Worm (Caenorhabditis elegans) whole organism, L4/young adult: ENCODE measurements around the gene hsp-12.6.
A peak's percentile ranks its signal among the peaks of the same experiment; 100 is the strongest.

Experiments used
- W03F9.2 ChIP-seq: fragments of 150-350 bp; optimal IDR thresholded peaks from 2 replicates; lab custom pipeline; 2014; ENCODE audit warnings: missing biosample characterization, missing genetic modification characterization
- dao-5 ChIP-seq: sonication (generic microtip); optimal IDR thresholded peaks from 2 replicates; lab custom pipeline; 2016; ENCODE audit warnings: missing genotype, missing genetic modification characterization, moderate library complexity, missing compliant biosample characterization
- him-1 ChIP-seq: sonication (generic microtip); optimal IDR thresholded peaks from 2 replicates; lab custom pipeline; 2016; ENCODE audit warnings: missing genotype, missing genetic modification reagents, missing genetic modification characterization, missing compliant biosample characterization

hsp-12.6 gene

DNA sequence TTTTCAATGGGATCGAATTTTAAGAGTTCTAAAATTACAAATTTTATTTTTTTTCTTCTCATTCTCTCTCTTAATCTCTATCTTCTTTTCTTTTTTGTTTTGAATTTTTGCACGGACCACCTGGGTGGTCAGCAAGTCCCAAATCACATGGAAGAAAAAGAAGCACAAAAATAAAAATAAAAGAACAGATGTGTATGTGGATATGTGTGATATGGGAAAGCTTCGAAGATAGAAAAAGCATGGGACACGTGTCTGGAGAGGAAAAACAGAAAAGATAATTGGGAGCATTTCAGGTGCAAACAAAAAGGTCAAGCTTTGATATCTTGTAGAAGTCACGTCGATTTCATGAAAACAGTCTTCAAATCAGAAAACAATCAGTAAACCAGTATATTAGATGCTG is at the start of gene hsp-12.6:
TSS of gene hsp-12.6 (minus strand) at position 20 of the 400 bp plus-strand sequence.
- no peak for TF ChIP-seq W03F9.2 (tag; lab: Kevin White, UChicago)
- no peak for TF ChIP-seq him-1 (tag; lab: Kevin White, UChicago)

ce11 chrIV:9496306-9496705 is 49.3 kb upstream of the hsp-12.6 start, which contains the start of gene sru-3:
sru-3 (plus strand) TSS chrIV:9496606.
- TF ChIP-seq dao-5: no peak
- TF ChIP-seq him-1 (tag; lab: Kevin White, UChicago): no peak
- no peak for TF ChIP-seq W03F9.2 (tag; lab: Kevin White, UChicago)

DNA sequence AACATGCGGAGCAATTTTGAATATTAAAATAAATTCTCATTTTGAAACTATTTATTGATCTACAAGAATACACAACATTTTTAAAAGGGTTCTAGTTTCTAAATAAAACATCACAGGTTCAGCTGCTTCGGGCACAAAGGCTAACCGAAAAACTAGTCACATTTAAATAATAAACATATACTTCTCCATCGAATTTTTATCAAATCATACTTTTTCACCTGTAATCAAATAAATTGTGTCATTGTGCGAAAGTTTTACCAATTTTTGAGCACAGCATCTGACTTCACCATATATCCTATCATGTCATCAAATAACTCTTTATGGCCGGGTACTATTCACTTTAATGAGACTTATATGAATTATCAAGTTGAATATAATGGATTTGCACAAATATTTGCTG is 43.3 kb upstream of the hsp-12.6 start, which contains the start of gene sru-6:
TSS of gene sru-6 (plus strand) at position 301 of the 400 bp plus-strand sequence.
- TF ChIP-seq dao-5 (no peak), him-1 (tag; lab: Kevin White, UChicago) (no peak), W03F9.2 (tag; lab: Kevin White, UChicago) (no peak)

ce11 chrIV:9488315-9488714 is 41.3 kb upstream of the hsp-12.6 start, which contains the start of gene sru-1:
sru-1 (plus strand) TSS chrIV:9488615.
- TF ChIP-seq W03F9.2 (tag; lab: Kevin White, UChicago): no peak
- no peak for TF ChIP-seq dao-5
- TF ChIP-seq him-1 (tag; lab: Kevin White, UChicago): no peak

ce11 chrIV:9486779-9487178 is 39.8 kb upstream of the hsp-12.6 start:
- TF ChIP-seq dao-5 (no peak), W03F9.2 (tag; lab: Kevin White, UChicago) (no peak), him-1 (tag; lab: Kevin White, UChicago) (no peak)

DNA sequence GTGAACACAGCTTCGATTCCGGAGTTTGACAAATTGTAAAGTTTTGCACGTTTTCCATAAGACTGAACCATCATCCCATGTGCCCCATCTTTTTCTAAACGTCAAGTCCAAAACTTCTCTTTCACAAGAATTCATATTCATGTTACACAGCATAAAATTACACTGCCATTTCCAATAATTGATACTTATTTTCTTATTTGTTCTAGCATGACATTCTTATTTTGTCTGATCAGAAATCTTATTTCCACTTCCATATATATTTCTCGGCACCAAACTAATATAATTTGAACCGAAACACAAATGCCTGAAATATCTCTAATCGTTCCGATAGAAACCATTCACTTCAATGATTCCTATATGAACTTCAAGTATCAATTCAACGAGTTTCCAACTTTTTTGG is 38.9 kb upstream of the hsp-12.6 start, which contains the start of gene sru-2:
TSS of gene sru-2 (plus strand) at position 301 of the 400 bp plus-strand sequence.
- TF ChIP-seq W03F9.2 (tag; lab: Kevin White, UChicago): no peak
- no peak for TF ChIP-seq him-1 (tag; lab: Kevin White, UChicago)
- no peak for TF ChIP-seq dao-5

DNA sequence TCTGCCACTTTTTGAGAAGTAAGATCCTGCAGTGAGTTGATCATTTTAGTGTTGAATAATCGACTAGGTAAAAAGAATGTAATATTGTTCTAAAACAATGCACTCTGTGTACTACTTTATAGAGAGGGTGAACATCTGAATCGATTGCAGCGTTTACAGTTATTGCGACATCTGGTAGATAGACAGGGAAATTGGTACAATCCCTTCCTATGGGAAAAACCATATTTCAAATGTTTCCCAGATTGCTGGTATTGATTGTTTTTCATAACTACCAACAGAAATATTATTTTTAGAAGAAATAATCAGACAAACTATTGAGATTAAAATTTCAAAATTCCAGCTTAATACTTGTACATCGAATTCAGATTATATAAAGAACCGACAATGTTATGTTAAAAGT is 38.0 kb upstream of the hsp-12.6 start, which contains the start of gene gadr-2:
TSS of gene gadr-2 (minus strand) at position 101 of the 400 bp plus-strand sequence.
- TF ChIP-seq him-1 (tag; lab: Kevin White, UChicago) (no peak), dao-5 (no peak), W03F9.2 (tag; lab: Kevin White, UChicago) (no peak)

DNA sequence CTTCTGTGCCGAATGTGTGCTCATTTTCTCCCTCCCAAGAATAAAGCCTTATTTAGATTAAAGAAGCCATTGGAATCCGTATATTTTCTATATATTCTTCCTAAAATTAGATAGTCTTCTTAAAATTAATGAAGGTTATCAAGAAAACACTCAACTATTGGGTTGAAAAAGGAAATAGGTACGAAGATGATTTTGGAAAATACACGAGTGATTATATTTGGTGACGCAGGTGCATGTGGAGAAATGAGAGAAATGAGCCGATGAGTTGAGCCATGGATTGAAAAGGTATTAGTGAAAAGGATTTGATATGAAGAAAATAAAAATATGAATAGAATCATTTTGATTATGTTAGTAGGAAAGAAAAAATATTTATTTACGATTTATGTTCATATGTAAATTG is 33.9 kb upstream of the hsp-12.6 start, which contains the start of gene cng-3:
TSS of gene cng-3 (minus strand) at position 102 of the 400 bp plus-strand sequence.
- TF ChIP-seq W03F9.2 (tag; lab: Kevin White, UChicago): no peak
- no peak for TF ChIP-seq him-1 (tag; lab: Kevin White, UChicago)
- TF ChIP-seq dao-5: no peak

DNA sequence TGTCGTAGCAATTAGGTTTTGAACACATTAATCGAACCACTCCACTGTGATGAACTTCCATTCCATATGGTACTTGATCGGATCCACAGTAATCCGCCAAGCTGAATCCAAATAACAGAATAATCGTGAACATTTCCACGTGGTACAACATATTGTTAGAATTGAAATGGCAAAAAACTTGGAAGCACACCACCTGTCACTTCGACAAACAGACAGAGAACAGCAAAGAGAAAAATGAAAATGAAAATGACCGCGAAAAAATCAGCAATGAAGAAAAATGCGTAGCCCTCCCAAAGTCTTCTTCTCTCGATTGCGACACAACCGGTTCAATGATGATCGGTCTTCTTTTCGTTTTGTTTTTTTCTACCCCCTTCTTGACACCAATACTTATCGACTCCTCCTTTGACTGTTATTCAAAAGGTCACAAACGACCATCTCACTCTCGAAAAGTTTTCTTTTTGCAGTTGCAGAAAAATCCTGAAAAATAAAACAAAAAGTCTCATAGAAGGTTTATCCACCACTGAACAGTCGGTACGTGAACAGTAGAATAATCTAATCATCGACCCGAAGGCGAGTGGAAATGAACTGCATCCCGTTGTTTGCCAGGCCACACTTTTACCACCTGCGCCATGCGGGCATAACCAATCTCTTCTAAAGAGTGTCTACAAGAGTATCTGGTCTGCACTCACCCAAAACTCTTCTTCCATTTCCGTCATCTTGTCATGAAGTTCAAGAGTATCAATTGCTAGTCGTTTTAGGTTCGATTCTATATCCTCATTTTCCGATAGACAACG is 30.3 kb upstream of the hsp-12.6 start, which contains the start of gene wrt-3:
TSS of gene wrt-3 (minus strand) at position 322 of the 794 bp plus-strand sequence.
- TF ChIP-seq W03F9.2 (tag; lab: Kevin White, UChicago) (no peak), him-1 (tag; lab: Kevin White, UChicago) (peak; percentile 36), dao-5 (peak; percentile 88)

- TF ChIP-seq W03F9.2 (tag; lab: Kevin White, UChicago) (no peak), him-1 (tag; lab: Kevin White, UChicago) (no peak), dao-5 (no peak)
Observed at ce11 chrIV:9469293-9469692, 22.3 kb upstream of the hsp-12.6 start.

- TF ChIP-seq W03F9.2 (tag; lab: Kevin White, UChicago) (no peak), him-1 (tag; lab: Kevin White, UChicago) (no peak), dao-5 (no peak)
Observed at ce11 chrIV:9467418-9467817, 20.4 kb upstream of the hsp-12.6 start, which contains the start of gene F38E11.6. F38E11.6 (minus strand) TSS chrIV:9467518.

DNA sequence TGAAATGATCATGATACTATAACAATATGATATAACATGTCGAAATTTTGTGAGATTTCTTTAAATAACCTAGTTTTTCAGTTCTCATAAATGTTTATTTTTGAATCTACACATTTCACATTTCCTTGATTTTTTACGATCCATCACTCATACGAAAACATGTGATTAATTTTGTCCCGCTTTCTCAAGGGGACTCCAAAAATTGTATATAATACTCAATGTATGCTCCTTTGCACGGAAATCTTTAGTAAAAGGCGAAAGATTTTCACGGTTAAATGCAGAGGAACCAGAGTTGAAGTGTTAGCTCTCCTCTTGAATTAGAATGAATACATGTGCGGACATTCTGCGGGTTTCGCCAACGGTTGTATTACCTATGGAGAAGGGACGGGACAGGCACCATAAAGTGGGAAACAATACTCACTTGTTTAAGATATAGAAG is 17.3 kb upstream of the hsp-12.6 start:
- TF ChIP-seq him-1 (tag; lab: Kevin White, UChicago) (no peak), W03F9.2 (tag; lab: Kevin White, UChicago) (no peak), dao-5 (no peak)

ce11 chrIV:9459224-9459781 is 12.3 kb upstream of the hsp-12.6 start, which contains the start of gene copb-2:
copb-2 (plus strand) TSS chrIV:9459731.
- TF ChIP-seq dao-5 (no peak), him-1 (tag; lab: Kevin White, UChicago) (no peak), W03F9.2 (tag; lab: Kevin White, UChicago) (no peak)

DNA sequence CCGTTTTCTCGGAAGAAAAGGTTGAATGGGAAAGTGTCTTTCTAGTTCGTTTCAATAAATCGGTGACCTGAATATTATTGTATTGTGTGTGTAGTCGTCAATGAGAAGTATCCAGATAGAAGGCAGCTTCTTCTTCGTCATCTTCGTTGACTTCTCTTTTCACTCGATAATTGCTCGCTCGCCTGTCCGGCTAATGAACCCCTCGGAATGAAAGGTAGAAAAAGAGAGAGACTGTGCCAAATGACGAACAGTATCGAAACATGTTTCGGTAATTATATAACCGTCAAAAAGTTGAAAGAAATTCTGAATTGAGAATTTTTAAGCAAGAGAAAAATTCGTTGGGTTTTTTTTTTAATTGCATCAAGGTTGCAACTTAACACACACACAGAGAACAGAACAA is 10.4 kb upstream of the hsp-12.6 start, which contains the start of gene cutl-17:
TSS of gene cutl-17 (minus strand) at position 101 of the 400 bp plus-strand sequence.
- TF ChIP-seq him-1 (tag; lab: Kevin White, UChicago): no peak
- TF ChIP-seq dao-5: no peak
- TF ChIP-seq W03F9.2 (tag; lab: Kevin White, UChicago): no peak
